Fruit fly (Drosophila melanogaster): ENCODE data around the gene CG14324.

DNA sequence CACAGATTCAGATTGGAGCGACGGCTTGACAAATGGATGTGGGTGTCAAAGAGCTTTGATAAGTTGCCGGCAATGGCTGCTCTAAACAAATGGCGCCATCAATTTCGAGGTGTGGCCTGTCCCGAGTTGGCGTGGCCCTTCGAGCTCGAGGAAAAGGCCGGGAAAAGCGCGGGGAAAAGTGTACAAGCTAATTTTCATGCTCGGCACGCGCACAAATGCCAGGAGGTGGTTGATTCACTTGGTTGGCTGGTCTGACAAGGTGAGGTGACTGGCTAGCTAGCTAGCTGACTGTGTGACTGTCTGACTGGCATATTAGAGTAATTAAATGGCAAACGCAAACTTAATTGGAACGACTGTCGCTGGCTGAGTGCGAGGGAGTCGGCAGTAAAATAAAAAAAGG lies 16.7 kb downstream of the CG14324 start:
- TF ChIP-seq ttk (optimal IDR thresholded peaks at IDR 0.05): no peak
- TF ChIP-seq psq (optimal IDR thresholded peaks at IDR 0.05): no peak
- TF ChIP-seq insv (optimal IDR thresholded peaks at IDR 0.05): no peak
- no peak for TF ChIP-seq Sin3A (optimal IDR thresholded peaks at IDR 0.05)
- no peak for TF ChIP-seq Myc (optimal IDR thresholded peaks at IDR 0.05)
- no peak for TF ChIP-seq h (optimal IDR thresholded peaks at IDR 0.05)
